Fruit fly (Drosophila melanogaster) whole organism: ENCODE results near the gene P5CDh1.

Experiments used
- CG8478 ChIP-seq: fragments of >200 bp; optimal IDR thresholded peaks from 2 replicates; lab custom pipeline; 2018; ENCODE audit warnings: inconsistent platforms
- Dll ChIP-seq: fragments of >200 bp; optimal IDR thresholded peaks from 2 replicates; lab custom pipeline; 2017
- EcR ChIP-seq, 2 experiments: fragments of >200 bp; optimal IDR thresholded peaks; 2 replicates each; lab custom pipeline; 2017; ENCODE audit warnings: missing biosample characterization in 2 of 2, missing genetic modification characterization in 2 of 2, missing genetic modification reagents in 2 of 2
- pan ChIP-seq: fragments of >200 bp; optimal IDR thresholded peaks from 2 replicates; lab custom pipeline; 2017
- psq ChIP-seq: fragments of >200 bp; optimal IDR thresholded peaks from 2 replicates; lab custom pipeline; 2017

- TF ChIP-seq psq (lab: Kevin White, UChicago): no peak
- TF ChIP-seq CG8478: no peak
- no peak for TF ChIP-seq Dll
- no peak for TF ChIP-seq pan
- no peak for TF ChIP-seq EcR (GFP tag; optimal IDR thresholded peaks at IDR 0.05; lab: Kevin White, UChicago)
Measured at dm6 chr3L:21859299-21860052, 18.3 kb upstream of the P5CDh1 start.
